Worm (Caenorhabditis elegans): ENCODE data around the gene C46C2.3.
"Not testable (repeated sequence)": the region's sequence is repeated elsewhere in the genome, so short reads cannot be mapped to it uniquely, and the experiment has no call there.

The C46C2.3 gene

DNA sequence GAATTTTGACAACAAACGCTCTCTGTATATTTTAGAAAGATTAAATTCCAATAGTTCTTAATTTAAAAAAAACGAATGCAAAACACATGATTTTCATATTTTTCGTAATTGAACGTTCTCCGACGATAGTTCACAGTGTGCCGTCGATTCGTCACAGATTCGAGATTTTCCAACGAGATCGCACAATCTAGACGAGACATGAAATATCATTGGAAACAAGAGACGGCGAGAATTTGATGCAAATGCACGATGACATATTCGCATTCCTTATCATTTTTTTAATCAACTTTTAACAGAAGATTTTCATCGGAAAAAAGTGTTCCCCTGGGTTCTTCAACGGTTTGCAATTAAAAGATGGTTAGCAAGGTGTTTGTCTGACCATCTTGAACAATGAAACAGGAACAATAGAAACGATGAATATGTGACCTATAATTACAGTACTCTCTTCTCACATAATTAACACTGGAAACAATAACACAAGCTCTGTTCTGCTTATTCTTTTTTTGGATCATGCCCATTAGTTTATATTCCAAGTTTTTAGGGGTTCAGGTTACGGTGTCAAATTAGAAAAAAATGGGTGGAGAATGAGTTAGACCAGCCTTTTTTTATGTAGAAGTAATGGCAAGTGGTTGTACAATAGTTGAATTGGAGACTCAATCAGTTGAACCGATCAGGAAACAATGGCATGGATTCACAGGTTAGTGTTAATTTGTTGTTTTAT lies 7.7 kb downstream of the C46C2.3 start, which contains the start of gene Y11D7A.3:
Y11D7A.3 (plus strand) TSS at position 671 of the 721 bp plus-strand sequence.
- no peak for TF ChIP-seq aha-1 (tag; optimal IDR thresholded peaks at IDR 0.05)
- TF ChIP-seq lin-35 (GFP tag; optimal IDR thresholded peaks at IDR 0.05) = peak in 1 of 2 experiments; percentile 11
- TF ChIP-seq nhr-76 (tag; optimal IDR thresholded peaks at IDR 0.05) = no peak
- peak; percentile 58 for TF ChIP-seq unc-130 (tag; optimal IDR thresholded peaks at IDR 0.05)
- TF ChIP-seq tbx-2 (tag; optimal IDR thresholded peaks at IDR 0.05) = peak; percentile 15
- peak in 1 of 6 experiments; percentile 65 for TF ChIP-seq elt-3 (tag; optimal IDR thresholded peaks at IDR 0.05)
- no peak for TF ChIP-seq mef-2 (tag; optimal IDR thresholded peaks at IDR 0.05)

DNA sequence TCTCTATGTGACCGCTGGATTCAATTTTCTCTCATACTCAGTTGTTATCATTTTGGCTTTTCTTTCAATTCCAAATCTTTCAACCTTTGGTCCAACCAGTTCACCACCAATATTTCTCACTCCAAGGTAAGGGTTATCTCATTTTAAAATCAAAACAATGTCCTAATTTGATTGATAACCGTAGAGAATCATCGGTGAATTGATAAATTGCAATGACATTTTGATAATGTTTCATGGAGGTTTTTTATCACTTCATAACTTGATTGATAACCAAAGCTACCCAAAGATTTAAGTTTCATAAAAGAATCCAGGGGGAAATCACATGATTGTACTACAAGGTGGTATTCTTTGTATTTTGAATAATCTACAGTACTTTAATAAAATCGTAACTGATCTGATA lies 14.2 kb downstream of the C46C2.3 start:
- TF ChIP-seq blmp-1 (tag; optimal IDR thresholded peaks at IDR 0.05) = peak; percentile 12
- peak in 1 of 6 experiments; percentile 73 for TF ChIP-seq elt-3 (tag; optimal IDR thresholded peaks at IDR 0.05)
- no peak for TF ChIP-seq ceh-63 (GFP tag; optimal IDR thresholded peaks at IDR 0.05)
- TF ChIP-seq fkh-4 (tag; optimal IDR thresholded peaks at IDR 0.05; ENCODE audit: borderline replicate concordance) = no peak

- TF ChIP-seq pax-3 (tag; optimal IDR thresholded peaks at IDR 0.05) = no peak
- TF ChIP-seq F16B12.6 (tag; optimal IDR thresholded peaks at IDR 0.05) = no peak
- no peak for TF ChIP-seq grh-1 (GFP tag; IDR thresholded peaks at IDR 0.05)
- no peak for TF ChIP-seq ztf-4 (tag; optimal IDR thresholded peaks at IDR 0.05)
- no peak for TF ChIP-seq C04F5.9 (tag; optimal IDR thresholded peaks at IDR 0.05)
- TF ChIP-seq ama-1 (optimal IDR thresholded peaks at IDR 0.05) = no peak
- no peak for TF ChIP-seq nhr-76 (tag; optimal IDR thresholded peaks at IDR 0.05)
- no peak for TF ChIP-seq zag-1 (tag; optimal IDR thresholded peaks at IDR 0.05)
- no peak for TF ChIP-seq mep-1 (tag; optimal IDR thresholded peaks at IDR 0.05)
- no peak for TF ChIP-seq isw-1 (GFP tag; IDR thresholded peaks at IDR 0.05)
Observed at ce11 chrIV:9243670-9244069, 18.7 kb downstream of the C46C2.3 start, which contains the start of gene rab-28. rab-28 (minus strand) TSS chrIV:9244012.

DNA sequence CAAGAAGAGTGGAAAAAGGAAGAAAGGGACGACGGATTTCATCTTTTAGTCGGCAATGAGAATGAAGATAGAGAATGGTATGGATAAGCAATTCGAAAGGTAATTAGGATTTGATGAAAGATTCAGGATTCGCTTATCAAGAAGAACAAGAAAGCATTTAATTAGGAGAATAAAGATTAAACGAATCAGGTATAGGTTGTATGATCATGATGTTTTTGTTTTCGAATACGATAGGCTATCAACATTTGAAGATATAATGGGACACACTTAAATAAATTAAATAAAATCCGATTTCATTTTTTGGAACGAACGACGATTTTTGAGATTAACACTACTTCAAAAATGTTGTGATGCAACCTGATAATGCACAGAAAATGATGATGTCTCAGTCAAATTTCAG lies 20.5 kb downstream of the C46C2.3 start, which contains the start of gene Y11D7A.5:
Y11D7A.5 (minus strand) TSS at position 101 of the 400 bp plus-strand sequence.
- no peak for TF ChIP-seq hpl-2 (GFP tag; optimal IDR thresholded peaks at IDR 0.05)
- TF ChIP-seq blmp-1 (tag; optimal IDR thresholded peaks at IDR 0.05) = peak; percentile 20

DNA sequence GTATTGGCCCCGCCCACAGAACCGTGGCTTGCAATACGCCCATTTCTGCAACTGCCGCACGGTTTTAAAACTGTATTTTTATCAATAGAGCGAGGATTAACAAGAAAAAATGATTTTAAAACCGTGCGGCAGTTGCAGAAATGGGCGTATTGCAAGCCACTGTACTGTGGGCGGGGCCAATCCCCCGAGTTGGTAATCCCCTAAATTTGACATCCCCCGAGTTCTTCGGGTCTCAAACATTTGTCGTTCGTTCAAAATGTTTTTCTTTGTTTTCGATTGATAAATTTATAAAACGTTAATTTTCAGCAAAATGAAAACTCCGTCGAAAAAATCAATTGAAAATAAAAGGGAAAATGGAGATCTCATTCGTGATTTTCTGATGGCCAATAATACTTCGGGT lies 24.3 kb downstream of the C46C2.3 start, which contains the start of gene Y11D7A.7:
Y11D7A.7 (plus strand) TSS at position 301 of the 400 bp plus-strand sequence.
- TF ChIP-seq aha-1 (tag; optimal IDR thresholded peaks at IDR 0.05); mdl-1 (tag; optimal IDR thresholded peaks at IDR 0.05); ceh-88 (GFP tag; IDR thresholded peaks at IDR 0.05): not testable (repeated sequence)

DNA sequence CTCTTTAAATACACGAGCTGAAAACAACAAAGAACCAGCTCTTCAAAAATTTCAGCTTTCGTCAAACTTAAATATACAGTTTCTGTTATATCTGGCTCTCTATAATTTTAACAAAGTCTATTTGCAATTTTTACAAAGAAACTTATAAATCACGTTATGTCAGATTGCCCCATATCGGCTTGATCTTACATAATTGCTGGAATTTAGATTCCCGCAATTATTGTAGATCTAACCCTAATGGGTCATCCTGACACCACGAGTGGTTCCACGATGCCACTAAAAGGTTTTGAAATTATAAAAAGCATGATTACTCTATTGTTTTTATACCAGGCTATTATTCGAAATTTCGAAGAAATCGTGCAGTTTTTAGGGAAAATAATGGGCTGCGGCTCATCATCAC lies 26.2 kb downstream of the C46C2.3 start, which contains the start of gene Y11D7A.8:
Y11D7A.8 (plus strand) TSS at position 301 of the 400 bp plus-strand sequence.
- TF ChIP-seq efl-1 (optimal IDR thresholded peaks at IDR 0.05) (no peak), efl-1 (GFP tag; optimal IDR thresholded peaks at IDR 0.05 in 1 of 2) (peak in 1 of 2 experiments; percentile 83), egl-27 (tag; optimal IDR thresholded peaks at IDR 0.05) (no peak)

DNA sequence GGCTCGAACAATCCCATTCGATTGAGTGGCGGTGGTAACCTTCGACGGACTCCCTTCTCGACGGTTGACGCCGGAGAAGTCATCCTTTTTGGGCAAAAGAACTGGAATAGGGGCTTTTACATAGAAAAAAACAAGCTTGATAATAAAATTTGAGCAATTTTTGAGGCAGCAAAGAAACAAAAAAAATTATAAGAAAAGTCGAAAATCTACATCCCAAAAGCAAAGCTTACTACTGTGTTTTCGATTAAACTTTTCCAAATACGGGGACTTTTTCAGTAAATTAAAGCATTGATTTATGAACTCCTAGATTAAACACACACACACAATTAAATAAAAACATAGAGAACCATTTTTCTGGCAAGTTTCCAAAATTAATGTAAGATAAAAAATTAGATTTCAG lies 31.1 kb downstream of the C46C2.3 start, which contains the start of gene Y11D7A.9:
Y11D7A.9 (minus strand) TSS at position 101 of the 400 bp plus-strand sequence.
- TF ChIP-seq lir-3 (tag; optimal IDR thresholded peaks at IDR 0.05; ENCODE audit: poor library complexity) = no peak
- TF ChIP-seq dsc-1 (tag; optimal IDR thresholded peaks at IDR 0.05) = no peak
- no peak for TF ChIP-seq nhr-19 (GFP tag; conservative IDR thresholded peaks at IDR 0.05)
- no peak for TF ChIP-seq fkh-4 (tag; optimal IDR thresholded peaks at IDR 0.05; ENCODE audit: borderline replicate concordance)
- no peak for TF ChIP-seq unc-130 (tag; optimal IDR thresholded peaks at IDR 0.05)
- no peak for TF ChIP-seq nhr-28 (tag; optimal IDR thresholded peaks at IDR 0.05)
- no peak for TF ChIP-seq xbp-1 (tag; optimal IDR thresholded peaks at IDR 0.05)
- no peak for TF ChIP-seq rnt-1 (tag; optimal IDR thresholded peaks at IDR 0.05)
- no peak for TF ChIP-seq pqm-1 (tag; optimal IDR thresholded peaks at IDR 0.05)
- no peak for TF ChIP-seq nhr-84 (tag; optimal IDR thresholded peaks at IDR 0.05)
- TF ChIP-seq pag-3 (tag; optimal IDR thresholded peaks at IDR 0.05; ENCODE audit: borderline replicate concordance, insufficient read depth) = no peak
- no peak for TF ChIP-seq ceh-63 (GFP tag; optimal IDR thresholded peaks at IDR 0.05)
- TF ChIP-seq unc-62 (GFP tag; optimal IDR thresholded peaks at IDR 0.05) = no peak
- no peak for TF ChIP-seq aha-1 (tag; optimal IDR thresholded peaks at IDR 0.05)
- TF ChIP-seq fkh-8 (tag; optimal IDR thresholded peaks at IDR 0.05) = no peak

Measured in whole organism, L1 larva.